Fruit fly (Drosophila melanogaster) Kc167 (cell line): Measurements from ENCODE around the gene osk.

Source experiments
- Myc ChIP-seq: fragments of >200 bp; optimal IDR thresholded peaks from 2 replicates; lab custom pipeline; 2017; ENCODE audit warnings: missing external identifiers
- Sin3A ChIP-seq: fragments of >200 bp; optimal IDR thresholded peaks from 2 replicates; lab custom pipeline; 2018; ENCODE audit warnings: missing external identifiers
- h ChIP-seq: fragments of >200 bp; optimal IDR thresholded peaks from 3 replicates; lab custom pipeline; 2018; ENCODE audit warnings: missing external identifiers
- insv ChIP-seq: fragments of >200 bp; optimal IDR thresholded peaks from 3 replicates; lab custom pipeline; 2018; ENCODE audit warnings: missing external identifiers
- psq ChIP-seq: fragments of >200 bp; optimal IDR thresholded peaks from 2 replicates; lab custom pipeline; 2017; ENCODE audit warnings: missing external identifiers
- ttk ChIP-seq: sonication (Bioruptor generic); optimal IDR thresholded peaks from 2 replicates; lab custom pipeline; 2017; ENCODE audit warnings: missing external identifiers

The osk gene

DNA sequence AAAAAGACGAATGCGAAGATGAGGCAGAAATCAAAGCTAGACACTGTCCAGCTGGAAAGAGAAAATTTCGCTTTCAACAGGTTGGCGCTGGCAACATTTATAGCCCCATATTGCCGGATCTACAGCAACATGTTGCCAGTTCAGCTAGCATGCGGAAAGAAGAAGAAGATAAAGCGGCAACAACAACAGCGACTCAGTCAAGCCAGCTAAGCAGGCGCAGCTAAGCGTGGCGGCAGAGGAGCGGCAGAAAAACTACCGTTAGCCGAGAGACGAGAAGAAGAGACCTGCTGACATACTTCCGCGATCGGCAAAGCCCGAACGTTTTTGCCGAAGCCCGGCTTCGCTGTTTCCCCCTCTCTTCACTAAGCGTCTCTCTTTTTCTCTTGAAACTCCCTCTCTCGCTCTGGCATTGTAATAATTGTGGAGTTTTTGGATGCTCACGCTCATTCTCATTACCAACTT lies 20.5 kb downstream of the osk start:
- TF ChIP-seq ttk (lab: Kevin White, UChicago), result no peak

dm6 chr3R:8956333-8956732 lies 21.4 kb downstream of the osk start:
- TF ChIP-seq psq (lab: Kevin White, UChicago), result no peak
- no peak for TF ChIP-seq Sin3A
- no peak for TF ChIP-seq Myc (lab: Kevin White, UChicago)
- no peak for TF ChIP-seq h (lab: Kevin White, UChicago)
- no peak for TF ChIP-seq insv (lab: Kevin White, UChicago)
- TF ChIP-seq ttk (lab: Kevin White, UChicago), result no peak

DNA sequence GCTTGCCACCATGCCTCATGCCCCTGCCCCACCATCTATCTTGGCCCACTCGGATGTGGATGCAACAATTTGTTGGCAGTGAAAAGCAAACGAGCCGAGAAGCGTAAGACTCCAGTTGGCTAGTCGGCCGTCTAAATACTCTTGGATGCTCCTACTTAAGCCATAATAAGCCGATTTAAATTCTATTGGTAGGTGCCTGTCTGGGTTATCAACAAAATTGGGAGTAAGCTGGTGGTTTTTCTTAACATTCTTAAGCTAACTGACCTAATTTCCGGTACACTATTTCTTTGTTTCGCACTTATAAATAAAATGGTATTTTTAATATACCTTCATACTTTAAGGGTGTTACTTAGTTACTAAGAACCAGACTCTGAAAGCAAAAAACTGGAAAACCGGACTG lies 22.8 kb downstream of the osk start:
- no peak for TF ChIP-seq h (lab: Kevin White, UChicago)
- no peak for TF ChIP-seq ttk (lab: Kevin White, UChicago)
- no peak for TF ChIP-seq Myc (lab: Kevin White, UChicago)
- TF ChIP-seq psq (lab: Kevin White, UChicago), result no peak
- no peak for TF ChIP-seq insv (lab: Kevin White, UChicago)
- no peak for TF ChIP-seq Sin3A

DNA sequence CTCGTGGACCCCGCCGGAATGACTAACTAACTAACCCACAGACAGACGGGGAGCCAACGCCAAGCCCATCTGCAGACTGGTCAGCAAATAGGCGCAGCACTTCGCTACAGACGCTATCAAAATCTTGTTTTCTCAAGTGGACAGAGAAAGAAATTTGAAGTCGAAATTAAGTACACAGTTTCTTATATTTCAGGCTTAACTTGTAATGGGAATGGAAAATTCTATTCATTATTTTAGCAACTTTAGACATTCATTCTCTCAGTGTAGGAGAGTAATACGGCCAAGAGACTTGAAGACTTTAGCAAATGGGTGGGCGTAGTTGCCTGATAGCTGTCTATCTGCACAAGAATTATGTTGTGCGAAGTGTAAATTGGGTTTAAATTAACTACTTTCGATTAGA lies 23.4 kb downstream of the osk start:
- TF ChIP-seq insv (lab: Kevin White, UChicago) (no peak), Myc (lab: Kevin White, UChicago) (no peak), Sin3A (no peak), h (lab: Kevin White, UChicago) (no peak), psq (lab: Kevin White, UChicago) (no peak), ttk (lab: Kevin White, UChicago) (no peak)

DNA sequence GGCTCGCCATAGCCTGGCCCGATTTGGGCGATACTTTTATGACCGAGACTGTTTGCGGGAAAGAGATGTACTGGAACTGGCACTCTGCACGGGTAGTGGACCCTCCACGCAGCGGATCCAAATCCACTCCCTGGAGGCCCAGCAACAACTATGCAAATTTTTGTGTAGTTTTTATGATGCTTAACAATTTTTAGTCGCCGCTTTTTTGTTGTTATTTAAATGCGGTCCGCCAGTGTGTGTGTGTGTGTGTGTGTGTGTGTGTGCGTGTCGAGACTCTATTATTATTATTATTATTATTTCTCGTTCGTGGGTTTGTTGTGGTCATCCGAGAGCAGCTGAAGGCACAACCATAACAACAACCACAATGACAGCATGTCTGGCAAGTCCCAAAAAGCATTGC lies 24.2 kb downstream of the osk start:
- TF ChIP-seq insv (lab: Kevin White, UChicago), result no peak
- no peak for TF ChIP-seq psq (lab: Kevin White, UChicago)
- TF ChIP-seq ttk (lab: Kevin White, UChicago), result no peak
- TF ChIP-seq Myc (lab: Kevin White, UChicago), result no peak
- no peak for TF ChIP-seq h (lab: Kevin White, UChicago)
- no peak for TF ChIP-seq Sin3A

dm6 chr3R:8960329-8960728 lies 25.4 kb downstream of the osk start:
- TF ChIP-seq ttk (lab: Kevin White, UChicago) (no peak), h (lab: Kevin White, UChicago) (no peak), Sin3A (no peak), Myc (lab: Kevin White, UChicago) (no peak), psq (lab: Kevin White, UChicago) (no peak), insv (lab: Kevin White, UChicago) (no peak)

- no peak for TF ChIP-seq h (lab: Kevin White, UChicago)
Measured at dm6 chr3R:8962860-8963755, 28.2 kb downstream of the osk start, which contains the start of gene ich. Gene ich, minus strand, starts transcription at chr3R:8963037.

- TF ChIP-seq h (lab: Kevin White, UChicago), result no peak
- TF ChIP-seq Sin3A, result no peak
- no peak for TF ChIP-seq Myc (lab: Kevin White, UChicago)
- no peak for TF ChIP-seq insv (lab: Kevin White, UChicago)
- TF ChIP-seq psq (lab: Kevin White, UChicago), result no peak
Measured at dm6 chr3R:8963756-8964342, 28.9 kb downstream of the osk start.

dm6 chr3R:8965546-8965945 lies 30.6 kb downstream of the osk start:
- TF ChIP-seq ttk (lab: Kevin White, UChicago) (no peak), insv (lab: Kevin White, UChicago) (no peak), Myc (lab: Kevin White, UChicago) (no peak), psq (lab: Kevin White, UChicago) (no peak), Sin3A (no peak), h (lab: Kevin White, UChicago) (no peak)

- TF ChIP-seq psq (lab: Kevin White, UChicago), result no peak
- TF ChIP-seq ttk (lab: Kevin White, UChicago), result no peak
- TF ChIP-seq h (lab: Kevin White, UChicago), result no peak
- no peak for TF ChIP-seq Myc (lab: Kevin White, UChicago)
- no peak for TF ChIP-seq insv (lab: Kevin White, UChicago)
- TF ChIP-seq Sin3A, result no peak
Measured at dm6 chr3R:8966598-8966997, 31.7 kb downstream of the osk start.

dm6 chr3R:8968837-8969236 lies 33.9 kb downstream of the osk start:
- TF ChIP-seq h (lab: Kevin White, UChicago) (no peak), Sin3A (no peak), psq (lab: Kevin White, UChicago) (no peak), insv (lab: Kevin White, UChicago) (no peak), Myc (lab: Kevin White, UChicago) (no peak), ttk (lab: Kevin White, UChicago) (no peak)

- TF ChIP-seq h (lab: Kevin White, UChicago), result no peak
- TF ChIP-seq insv (lab: Kevin White, UChicago), result no peak
- TF ChIP-seq Sin3A, result no peak
- TF ChIP-seq psq (lab: Kevin White, UChicago), result no peak
- no peak for TF ChIP-seq Myc (lab: Kevin White, UChicago)
- no peak for TF ChIP-seq ttk (lab: Kevin White, UChicago)
Measured at dm6 chr3R:8969301-8969925, 34.5 kb downstream of the osk start.
